Worm (Caenorhabditis elegans) whole organism, mixed stage, embryonic: ENCODE results near the gene F53H4.2.

Experiments
- M03D4.4 ChIP-seq: sonication (generic microtip); optimal IDR thresholded peaks from 2 replicates; lab custom pipeline; 2017; ENCODE audit warnings: mild to moderate bottlenecking, missing genetic modification characterization, missing compliant biosample characterization
- bed-3 ChIP-seq: fragments of 200-800 bp; sonication (Bioruptor generic); optimal IDR thresholded peaks from 3 replicates; lab custom pipeline; 2018; ENCODE audit warnings: mild to moderate bottlenecking, missing genetic modification characterization, moderate library complexity, missing compliant biosample characterization
- lin-13 ChIP-seq: fragments of 150-350 bp; optimal IDR thresholded peaks from 2 replicates; lab custom pipeline; 2014; ENCODE audit warnings: missing biosample characterization, missing genetic modification characterization
- mab-5 ChIP-seq: fragments of 150-350 bp; optimal IDR thresholded peaks from 2 replicates; lab custom pipeline; 2014; ENCODE audit warnings: missing biosample characterization, missing genetic modification characterization
- mep-1 ChIP-seq: fragments of 150-350 bp; optimal IDR thresholded peaks from 2 replicates; lab custom pipeline; 2017; ENCODE audit warnings: missing biosample characterization, missing genetic modification reagents, missing genetic modification characterization, inconsistent platforms
- nhr-2 ChIP-seq: fragments of 150-350 bp; optimal IDR thresholded peaks from 2 replicates; lab custom pipeline; 2014; ENCODE audit warnings: missing biosample characterization, missing genetic modification characterization
- nhr-237 ChIP-seq: fragments of 150-350 bp; optimal IDR thresholded peaks from 2 replicates; lab custom pipeline; 2014; ENCODE audit warnings: missing biosample characterization, missing genetic modification characterization
- nhr-28 ChIP-seq: fragments of 150-350 bp; optimal IDR thresholded peaks from 2 replicates; lab custom pipeline; 2014; ENCODE audit warnings: missing biosample characterization, missing genetic modification characterization
- nhr-76 ChIP-seq: sonication (generic microtip); optimal IDR thresholded peaks from 2 replicates; lab custom pipeline; 2017; ENCODE audit warnings: missing biosample characterization, missing genetic modification characterization
- snpc-4 ChIP-seq: fragments of 150-350 bp; optimal IDR thresholded peaks from 2 replicates; lab custom pipeline; 2014; ENCODE audit warnings: missing biosample characterization, missing genetic modification characterization
- unc-120 ChIP-seq: sonication (generic microtip); optimal IDR thresholded peaks from 2 replicates; lab custom pipeline; 2017; ENCODE audit warnings: missing genetic modification characterization, missing compliant biosample characterization; ENCODE audit not compliant: poor library complexity, severe bottlenecking
- unc-39 ChIP-seq: fragments of 150-350 bp; optimal IDR thresholded peaks from 2 replicates; lab custom pipeline; 2014; ENCODE audit warnings: missing biosample characterization, missing genetic modification characterization
- unc-62 ChIP-seq: fragments of 150-350 bp; optimal IDR thresholded peaks from 2 replicates; lab custom pipeline; 2014; ENCODE audit warnings: missing biosample characterization, missing genetic modification reagents, missing genetic modification characterization
- ztf-11 ChIP-seq: fragments of 150-350 bp; optimal IDR thresholded peaks from 2 replicates; lab custom pipeline; 2014; ENCODE audit warnings: missing biosample characterization, missing genetic modification characterization

DNA sequence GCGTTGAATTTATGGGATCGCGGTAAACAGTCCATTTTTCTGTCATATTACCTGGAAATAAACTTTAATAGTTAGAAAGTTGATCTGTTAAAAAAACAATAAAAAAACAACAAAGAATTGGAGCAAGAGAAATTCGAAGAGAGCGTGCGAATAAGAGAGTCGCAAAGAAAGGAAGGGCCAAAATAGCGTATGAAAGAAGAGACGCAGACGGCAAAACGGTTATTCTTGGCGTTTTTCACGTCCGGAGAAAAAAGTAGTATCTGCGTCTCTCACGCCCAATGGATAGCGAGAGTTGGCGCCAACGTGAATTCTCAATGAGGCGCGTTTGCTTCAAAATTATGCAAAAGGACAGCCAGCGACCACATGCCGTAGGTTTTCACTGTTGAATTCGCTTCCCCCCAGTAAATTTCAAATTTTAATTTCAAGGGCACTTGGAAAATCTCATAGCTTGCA is 3.6 kb downstream of the F53H4.2 start, which contains the start of gene F53H4.6:
- TF ChIP-seq unc-62 (no peak), snpc-4 (no peak), nhr-237 (tag; lab: Kevin White, UChicago) (no peak), M03D4.4 (tag; lab: Kevin White, UChicago) (no peak), ztf-11 (tag; lab: Kevin White, UChicago) (no peak), nhr-76 (tag; lab: Kevin White, UChicago) (no peak), lin-13 (tag; lab: Kevin White, UChicago) (no peak), unc-120 (no peak), unc-39 (tag; lab: Kevin White, UChicago) (no peak), bed-3 (GFP tag; lab: Kevin White, UChicago) (no peak), nhr-2 (tag; lab: Kevin White, UChicago) (no peak), mep-1 (tag; lab: Kevin White, UChicago) (no peak), nhr-28 (tag; lab: Kevin White, UChicago) (no peak), mab-5 (tag; lab: Kevin White, UChicago) (no peak)
